Worm (Caenorhabditis elegans): ENCODE data around the gene nyn-1.

DNA sequence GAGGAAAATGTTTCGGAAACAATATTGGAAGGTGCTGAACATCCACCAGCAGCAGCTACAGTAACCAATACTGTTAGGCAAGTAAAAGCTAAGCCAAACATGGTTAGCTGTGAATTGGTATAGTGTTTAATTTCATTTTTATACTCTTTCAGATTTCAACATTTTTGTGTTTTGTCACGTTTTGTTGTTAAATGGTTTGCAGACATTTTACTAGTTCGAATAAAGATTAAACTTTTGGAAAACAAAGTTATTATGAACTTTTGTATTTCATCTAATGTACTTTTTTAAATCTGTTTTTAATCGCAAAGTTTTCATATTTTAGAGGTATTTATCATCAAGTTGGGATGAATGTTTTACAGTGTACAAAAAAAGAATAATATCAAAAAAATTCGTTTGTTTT lies 36.6 kb downstream of the nyn-1 start, which contains the start of gene C08F11.17:
- TF ChIP-seq ceh-36 (tag; optimal IDR thresholded peaks at IDR 0.05): no peak
- TF ChIP-seq tbx-11 (GFP tag; IDR thresholded peaks at IDR 0.05): no peak
- no peak for TF ChIP-seq tra-4 (tag; optimal IDR thresholded peaks at IDR 0.05)
- TF ChIP-seq F13C5.2 (tag; optimal IDR thresholded peaks at IDR 0.05): no peak
- no peak for TF ChIP-seq pes-1 (GFP tag; IDR thresholded peaks at IDR 0.05)
- no peak for TF ChIP-seq hmg-4 (GFP tag; optimal IDR thresholded peaks at IDR 0.05)
- TF ChIP-seq hnd-1 (tag; optimal IDR thresholded peaks at IDR 0.05): no peak
